Fruit fly (Drosophila melanogaster): Measurements from ENCODE around the gene OtopLb.

The OtopLb gene

dm6 chr2L:3299803-3300202 lies 19.5 kb upstream of the OtopLb start (continued):
- TF ChIP-seq dac (GFP tag; optimal IDR thresholded peaks at IDR 0.05) = no peak
- peak; percentile 26 for TF ChIP-seq spab (GFP tag; optimal IDR thresholded peaks at IDR 0.05)
- TF ChIP-seq acj6 (GFP tag; optimal IDR thresholded peaks at IDR 0.05) = peak; percentile 19
- no peak for TF ChIP-seq lz (GFP tag; optimal IDR thresholded peaks at IDR 0.05)
- TF ChIP-seq Eip75B (GFP tag; optimal IDR thresholded peaks at IDR 0.05) = no peak
- TF ChIP-seq salr (GFP tag; optimal IDR thresholded peaks at IDR 0.05) = no peak
- no peak for TF ChIP-seq CG11902 (GFP tag; optimal IDR thresholded peaks at IDR 0.05)
- peak; percentile 15 for TF ChIP-seq Ets96B (tag; optimal IDR thresholded peaks at IDR 0.05)
- peak; percentile 30 for TF ChIP-seq Lpt (GFP tag; optimal IDR thresholded peaks at IDR 0.05)
- no peak for TF ChIP-seq dsx (GFP tag; optimal IDR thresholded peaks at IDR 0.05; ENCODE audit: poor library complexity, severe bottlenecking)
- no peak for TF ChIP-seq CG34406 (GFP tag; optimal IDR thresholded peaks at IDR 0.05)
- no peak for TF ChIP-seq Eip93F (GFP tag; optimal IDR thresholded peaks at IDR 0.05)
- TF ChIP-seq eg (GFP tag; IDR thresholded peaks at IDR 0.05) = no peak
- TF ChIP-seq CG11294 (GFP tag; IDR thresholded peaks at IDR 0.05) = no peak
- TF ChIP-seq achi (GFP tag; optimal IDR thresholded peaks at IDR 0.05) = no peak
- no peak for TF ChIP-seq CG6792 (GFP tag; optimal IDR thresholded peaks at IDR 0.05)
- TF ChIP-seq CG16779 (tag; optimal IDR thresholded peaks at IDR 0.05) = no peak
- no peak for TF ChIP-seq Sox15 (GFP tag; optimal IDR thresholded peaks at IDR 0.05)
- TF ChIP-seq OdsH (GFP tag; optimal IDR thresholded peaks at IDR 0.05) = peak; percentile 5
- TF ChIP-seq fkh (GFP tag; optimal IDR thresholded peaks at IDR 0.05) = peak; percentile 22
- peak; percentile 11 for TF ChIP-seq pdm3 (GFP tag; optimal IDR thresholded peaks at IDR 0.05)
- peak; percentile 13 for TF ChIP-seq Hr4 (GFP tag; optimal IDR thresholded peaks at IDR 0.05)
- peak; percentile 31 to 54 for TF ChIP-seq ss (GFP tag; optimal IDR thresholded peaks at IDR 0.05)
- TF ChIP-seq CG6276 (GFP tag; optimal IDR thresholded peaks at IDR 0.05) = peak; percentile 35
- peak; percentile 14 for TF ChIP-seq CG10631 (GFP tag; optimal IDR thresholded peaks at IDR 0.05)
- no peak for TF ChIP-seq Hr39 (GFP tag; optimal IDR thresholded peaks at IDR 0.05)
- no peak for TF ChIP-seq topi (GFP tag; optimal IDR thresholded peaks at IDR 0.05)
- no peak for TF ChIP-seq vri (GFP tag; optimal IDR thresholded peaks at IDR 0.05)
- TF ChIP-seq CG6854 (GFP tag; optimal IDR thresholded peaks at IDR 0.05) = no peak
- TF ChIP-seq CG3032 (tag; optimal IDR thresholded peaks at IDR 0.05) = no peak
- TF ChIP-seq Blimp-1 (GFP tag; optimal IDR thresholded peaks at IDR 0.05) = no peak
- peak; percentile 34 for TF ChIP-seq Sox14 (GFP tag; optimal IDR thresholded peaks at IDR 0.05)
- TF ChIP-seq Hr38 (GFP tag; optimal IDR thresholded peaks at IDR 0.05) = no peak

- TF ChIP-seq fd59A (GFP tag; optimal IDR thresholded peaks at IDR 0.05) (no peak), topi (GFP tag; optimal IDR thresholded peaks at IDR 0.05) (no peak), Met (GFP tag; optimal IDR thresholded peaks at IDR 0.05) (no peak), CG8632 (GFP tag; optimal IDR thresholded peaks at IDR 0.05) (no peak), CG11294 (GFP tag; IDR thresholded peaks at IDR 0.05) (no peak), CG32006 (GFP tag; optimal IDR thresholded peaks at IDR 0.05) (no peak), dac (GFP tag; optimal IDR thresholded peaks at IDR 0.05) (no peak), lz (GFP tag; optimal IDR thresholded peaks at IDR 0.05) (no peak), CG16779 (tag; optimal IDR thresholded peaks at IDR 0.05) (no peak), eg (GFP tag; IDR thresholded peaks at IDR 0.05) (no peak), CG10631 (GFP tag; optimal IDR thresholded peaks at IDR 0.05) (no peak), CG11902 (GFP tag; optimal IDR thresholded peaks at IDR 0.05) (no peak), CG6854 (GFP tag; optimal IDR thresholded peaks at IDR 0.05) (no peak), ss (GFP tag; optimal IDR thresholded peaks at IDR 0.05) (no peak), CG15336 (GFP tag; IDR thresholded peaks at IDR 0.05) (no peak), net (GFP tag; optimal IDR thresholded peaks at IDR 0.05) (no peak)
Measured at dm6 chr2L:3299142-3299541, 18.8 kb upstream of the OtopLb start.

dm6 chr2L:3298065-3298469 lies 17.7 kb upstream of the OtopLb start:
- TF ChIP-seq Ets96B (tag; optimal IDR thresholded peaks at IDR 0.05) (no peak), svp (GFP tag) (peak; percentile 59), vri (GFP tag; optimal IDR thresholded peaks at IDR 0.05) (peak; percentile 59)
